Fruit fly (Drosophila melanogaster) whole organism, embryonic: Measurements from ENCODE around the gene CG13069.

Source experiments
- CG11398 ChIP-seq: fragments of 200-800 bp; sonication (Bioruptor generic); optimal IDR thresholded peaks from 2 replicates; lab custom pipeline; 2016; ENCODE audit warnings: missing biosample characterization, missing genetic modification characterization
- CG17361 ChIP-seq: fragments of 200-800 bp; sonication (Bioruptor generic); IDR thresholded peaks from 3 replicates; pipeline ENCODE4 v1.3.6; 2022; ENCODE audit warnings: missing biosample characterization, missing genetic modification characterization
- CG30020 ChIP-seq: fragments of 200-800 bp; optimal IDR thresholded peaks from 2 replicates; lab custom pipeline; 2019; ENCODE audit warnings: missing biosample characterization, mild to moderate bottlenecking, missing genetic modification characterization, moderate library complexity
- CG6272 ChIP-seq: fragments of 200-800 bp; sonication (Bioruptor generic); IDR thresholded peaks from 2 replicates; pipeline ENCODE4 v1.3.6; 2022; ENCODE audit warnings: missing biosample characterization, missing genetic modification characterization
- Hr3 ChIP-seq: fragments of 200-800 bp; sonication (Bioruptor generic); optimal IDR thresholded peaks from 3 replicates; lab custom pipeline; 2016; ENCODE audit warnings: missing biosample characterization, missing genetic modification characterization
- NC2β ChIP-seq: fragments of 200-800 bp; sonication (Bioruptor generic); optimal IDR thresholded peaks from 2 replicates; lab custom pipeline; 2016; ENCODE audit warnings: missing biosample characterization, missing genetic modification characterization
- ato ChIP-seq: fragments of 200-800 bp; sonication (Bioruptor generic); IDR thresholded peaks from 2 replicates; pipeline ENCODE4 v1.3.6; 2022; ENCODE audit warnings: missing biosample characterization, missing genetic modification characterization; ENCODE audit not compliant: partially characterized antibody
- kay ChIP-seq: fragments of 200-800 bp; sonication (Bioruptor generic); optimal IDR thresholded peaks from 2 replicates; lab custom pipeline; 2016; ENCODE audit warnings: missing biosample characterization, missing genetic modification characterization
- sisA ChIP-seq: fragments of 200-800 bp; sonication (Bioruptor generic); IDR thresholded peaks from 2 replicates; pipeline ENCODE4 v1.3.6; 2022; ENCODE audit warnings: missing biosample characterization, missing genetic modification characterization
- slbo ChIP-seq: fragments of 200-800 bp; sonication (Bioruptor generic); IDR thresholded peaks from 2 replicates; pipeline ENCODE4 v1.3.6; 2022; ENCODE audit warnings: missing biosample characterization, missing genetic modification characterization
- unpg ChIP-seq: fragments of 200-800 bp; sonication (Bioruptor generic); optimal IDR thresholded peaks from 3 replicates; lab custom pipeline; 2018; ENCODE audit warnings: missing biosample characterization, mild to moderate bottlenecking, missing genetic modification characterization, moderate library complexity

- TF ChIP-seq CG6272 (GFP tag; lab: Robert Waterston, UW) (no peak), unpg (peak; percentile 52), sisA (GFP tag; lab: Robert Waterston, UW) (no peak), kay (GFP tag; lab: Kevin White, UChicago) (no peak), CG30020 (tag; lab: Kevin White, UChicago) (no peak), CG17361 (no peak), NC2β (GFP tag; lab: Kevin White, UChicago) (no peak), ato (GFP tag; lab: Robert Waterston, UW) (no peak), slbo (GFP tag; lab: Robert Waterston, UW) (no peak), Hr3 (no peak), CG11398 (GFP tag; lab: Kevin White, UChicago) (no peak)
Measured at dm6 chr3L:16286258-16286657, 21.1 kb downstream of the CG13069 start.
